Worm (Caenorhabditis elegans) whole organism, L2 larva: Measurements from ENCODE around the gene pch-2.

Experiments
- C34F6.9 ChIP-seq: fragments of 150-350 bp; optimal IDR thresholded peaks from 2 replicates; lab custom pipeline; 2014; ENCODE audit warnings: missing biosample characterization, missing genetic modification characterization
- F13H6.1 ChIP-seq: sonication (generic microtip); optimal IDR thresholded peaks from 2 replicates; lab custom pipeline; 2016; ENCODE audit warnings: missing genetic modification characterization, missing compliant biosample characterization
- R02D3.7 ChIP-seq: fragments of 150-350 bp; optimal IDR thresholded peaks from 2 replicates; lab custom pipeline; 2014; ENCODE audit warnings: missing biosample characterization, missing genetic modification characterization
- Y55F3AM.14 ChIP-seq: fragments of 200-800 bp; sonication (Bioruptor generic); optimal IDR thresholded peaks from 2 replicates; lab custom pipeline; 2018; ENCODE audit warnings: mild to moderate bottlenecking, missing genetic modification characterization, missing compliant biosample characterization
- ZK546.5 ChIP-seq: sonication (generic microtip); optimal IDR thresholded peaks from 2 replicates; lab custom pipeline; 2017; ENCODE audit warnings: missing biosample characterization, missing genetic modification characterization
- alr-1 ChIP-seq: fragments of 150-350 bp; optimal IDR thresholded peaks from 2 replicates; lab custom pipeline; 2014; ENCODE audit warnings: missing biosample characterization, missing genetic modification characterization
- aly-2 ChIP-seq: fragments of 150-350 bp; optimal IDR thresholded peaks from 2 replicates; lab custom pipeline; 2014; ENCODE audit warnings: missing biosample characterization, missing genetic modification characterization
- ama-1 ChIP-seq: fragments of 150-350 bp; optimal IDR thresholded peaks from 2 replicates; lab custom pipeline; 2018; ENCODE audit warnings: inconsistent platforms
- blmp-1 ChIP-seq: sonication (generic microtip); optimal IDR thresholded peaks from 2 replicates; lab custom pipeline; 2017; ENCODE audit warnings: missing genetic modification characterization, mild to moderate bottlenecking, missing compliant biosample characterization, antibody characterized with exemption, moderate library complexity; ENCODE audit not compliant: insufficient read depth
- ceh-82 ChIP-seq: fragments of 150-350 bp; optimal IDR thresholded peaks from 2 replicates; lab custom pipeline; 2014; ENCODE audit warnings: missing biosample characterization, missing genetic modification characterization
- crh-2 ChIP-seq: sonication (generic microtip); optimal IDR thresholded peaks from 2 replicates; lab custom pipeline; 2017; ENCODE audit warnings: missing biosample characterization, missing genetic modification characterization
- dmd-4 ChIP-seq: sonication (generic microtip); optimal IDR thresholded peaks from 2 replicates; lab custom pipeline; 2017; ENCODE audit warnings: missing biosample characterization, missing genetic modification characterization
- egl-27 ChIP-seq: sonication (generic microtip); optimal IDR thresholded peaks from 3 replicates; lab custom pipeline; 2017; ENCODE audit warnings: missing biosample characterization, missing genetic modification reagents, missing genetic modification characterization
- elt-1 ChIP-seq: fragments of 150-350 bp; optimal IDR thresholded peaks from 2 replicates; lab custom pipeline; 2014; ENCODE audit warnings: missing biosample characterization, missing genetic modification characterization
- elt-3 ChIP-seq: sonication (generic microtip); optimal IDR thresholded peaks from 2 replicates; lab custom pipeline; 2017; ENCODE audit warnings: missing biosample characterization, missing genetic modification characterization
- fos-1 ChIP-seq: fragments of 150-350 bp; optimal IDR thresholded peaks from 2 replicates; lab custom pipeline; 2014; ENCODE audit warnings: missing biosample characterization, missing genetic modification characterization
- gmeb-1 ChIP-seq: fragments of 150-350 bp; optimal IDR thresholded peaks from 2 replicates; lab custom pipeline; 2014; ENCODE audit warnings: missing biosample characterization, missing genetic modification characterization
- lin-11 ChIP-seq: fragments of 150-350 bp; sonication (generic microtip); optimal IDR thresholded peaks from 2 replicates; lab custom pipeline; 2014; ENCODE audit warnings: missing biosample characterization, missing genetic modification characterization, inconsistent platforms, mixed read lengths
- lin-13 ChIP-seq: fragments of 150-350 bp; optimal IDR thresholded peaks from 2 replicates; lab custom pipeline; 2014; ENCODE audit warnings: missing biosample characterization, missing genetic modification reagents, missing genetic modification characterization
- lin-39 ChIP-seq: fragments of 150-350 bp; optimal IDR thresholded peaks from 2 replicates; lab custom pipeline; 2014; ENCODE audit warnings: missing biosample characterization, missing genetic modification reagents, missing genetic modification characterization
- lsy-2 ChIP-seq, 2 experiments: fragments of 150-350 bp in 1 of 2; sonication (generic microtip) in 1 of 2; optimal IDR thresholded peaks; 2 replicates each; lab custom pipeline; 2014 to 2017; ENCODE audit warnings: missing biosample characterization in 2 of 2, missing genetic modification characterization in 2 of 2
- mab-5 ChIP-seq: fragments of 150-350 bp; optimal IDR thresholded peaks from 2 replicates; lab custom pipeline; 2014; ENCODE audit warnings: missing biosample characterization, missing genetic modification characterization
- mbf-1 ChIP-seq: sonication (generic microtip); optimal IDR thresholded peaks from 2 replicates; lab custom pipeline; 2017; ENCODE audit warnings: missing biosample characterization, missing genetic modification characterization
- mdl-1 ChIP-seq, 2 experiments: fragments of 150-350 bp in 1 of 2; sonication (generic microtip) in 1 of 2; optimal IDR thresholded peaks; 2 replicates each; lab custom pipeline; 2017; ENCODE audit warnings: missing biosample characterization in 2 of 2, missing genetic modification characterization in 2 of 2
- nhr-10 ChIP-seq: sonication (generic microtip); optimal IDR thresholded peaks from 2 replicates; lab custom pipeline; 2017; ENCODE audit warnings: missing biosample characterization, missing genetic modification characterization
- nhr-11 ChIP-seq: fragments of 150-350 bp; optimal IDR thresholded peaks from 2 replicates; lab custom pipeline; 2014; ENCODE audit warnings: missing biosample characterization, missing genetic modification characterization
- nhr-12 ChIP-seq: fragments of 150-350 bp; optimal IDR thresholded peaks from 2 replicates; lab custom pipeline; 2014; ENCODE audit warnings: missing biosample characterization, missing genetic modification characterization
- nhr-129 ChIP-seq: fragments of 150-350 bp; optimal IDR thresholded peaks from 2 replicates; lab custom pipeline; 2014; ENCODE audit warnings: missing biosample characterization, missing genetic modification characterization
- nhr-237 ChIP-seq: fragments of 150-350 bp; optimal IDR thresholded peaks from 2 replicates; lab custom pipeline; 2014; ENCODE audit warnings: missing biosample characterization, missing genetic modification characterization
- nhr-25 ChIP-seq: fragments of 150-350 bp; sonication (generic microtip); optimal IDR thresholded peaks from 3 replicates; lab custom pipeline; 2014; ENCODE audit warnings: missing biosample characterization, missing genetic modification characterization
- peb-1 ChIP-seq: fragments of 150-350 bp; optimal IDR thresholded peaks from 2 replicates; lab custom pipeline; 2014; ENCODE audit warnings: missing biosample characterization, missing genetic modification characterization
- sem-4 ChIP-seq: fragments of 150-350 bp; optimal IDR thresholded peaks from 2 replicates; lab custom pipeline; 2014; ENCODE audit warnings: missing biosample characterization, missing genetic modification reagents, missing genetic modification characterization
- skn-1 ChIP-seq: sonication (generic microtip); optimal IDR thresholded peaks from 2 replicates; lab custom pipeline; 2017; ENCODE audit warnings: missing biosample characterization, missing genetic modification characterization
- sma-3 ChIP-seq: sonication (generic microtip); optimal IDR thresholded peaks from 2 replicates; lab custom pipeline; 2016; ENCODE audit warnings: missing genetic modification reagents, missing genetic modification characterization, missing compliant biosample characterization
- sma-9 ChIP-seq, 2 experiments: fragments of 150-350 bp in 1 of 2; sonication (generic microtip) in 1 of 2; optimal IDR thresholded peaks; 2 replicates each; lab custom pipeline; 2014 to 2016; ENCODE audit warnings: missing genetic modification characterization in 2 of 2, mild to moderate bottlenecking in 1 of 2, missing biosample characterization in 1 of 2, missing compliant biosample characterization in 1 of 2, missing genetic modification reagents in 1 of 2, moderate library complexity in 1 of 2
- snpc-4 ChIP-seq: fragments of 150-350 bp; optimal IDR thresholded peaks from 2 replicates; lab custom pipeline; 2014; ENCODE audit warnings: missing biosample characterization, missing genetic modification characterization
- unc-39 ChIP-seq: fragments of 150-350 bp; optimal IDR thresholded peaks from 2 replicates; lab custom pipeline; 2014; ENCODE audit warnings: missing biosample characterization, missing genetic modification characterization
- unc-55 ChIP-seq: fragments of 150-350 bp; sonication (generic microtip); optimal IDR thresholded peaks from 3 replicates; lab custom pipeline; 2014; ENCODE audit warnings: missing biosample characterization, missing genetic modification reagents, missing genetic modification characterization
- unc-62 ChIP-seq: fragments of 150-350 bp; optimal IDR thresholded peaks from 2 replicates; lab custom pipeline; 2014; ENCODE audit warnings: missing biosample characterization, missing genetic modification reagents, missing genetic modification characterization
- zag-1 ChIP-seq: fragments of 150-350 bp; optimal IDR thresholded peaks from 2 replicates; lab custom pipeline; 2014; ENCODE audit warnings: missing biosample characterization, missing genetic modification characterization
- ztf-11 ChIP-seq: sonication (generic microtip); optimal IDR thresholded peaks from 2 replicates; lab custom pipeline; 2017; ENCODE audit warnings: missing biosample characterization, missing genetic modification characterization
- ztf-4 ChIP-seq: fragments of 150-350 bp; optimal IDR thresholded peaks from 2 replicates; lab custom pipeline; 2014; ENCODE audit warnings: missing biosample characterization, missing genetic modification characterization

The pch-2 gene

ce11 chrII:8137379-8137778 lies 20.8 kb upstream of the pch-2 start:
- TF ChIP-seq nhr-25 (tag; lab: Kevin White, UChicago) (peak; percentile 8), snpc-4 (no peak), nhr-129 (tag; lab: Kevin White, UChicago) (peak; percentile 49), C34F6.9 (peak; percentile 37), lin-11 (tag; lab: Kevin White, UChicago) (no peak), lsy-2 (tag; optimal IDR thresholded peaks at IDR 0.05; lab: Kevin White, UChicago) (peak in 1 of 2 experiments; percentile 67), gmeb-1 (tag; lab: Kevin White, UChicago) (peak; percentile 21), unc-55 (GFP tag; lab: Kevin White, UChicago) (peak; percentile 29), skn-1 (tag; lab: Kevin White, UChicago) (peak; percentile 16), sma-3 (GFP tag; lab: Kevin White, UChicago) (peak; percentile 1), aly-2 (tag; lab: Kevin White, UChicago) (no peak), sma-9 (GFP tag; optimal IDR thresholded peaks at IDR 0.05; lab: Kevin White, UChicago) (no peak), sma-9 (tag; optimal IDR thresholded peaks at IDR 0.05; lab: Kevin White, UChicago) (no peak)

ce11 chrII:8138015-8138546 lies 20.1 kb upstream of the pch-2 start, which contains the start of gene cdc-48.2:
Gene cdc-48.2, plus strand, starts transcription at chrII:8138496.
- TF ChIP-seq lsy-2 (tag; optimal IDR thresholded peaks at IDR 0.05; lab: Kevin White, UChicago) (peak in 1 of 2 experiments; percentile 27), unc-55 (GFP tag; lab: Kevin White, UChicago) (peak; percentile 2), C34F6.9 (peak; percentile 36), skn-1 (tag; lab: Kevin White, UChicago) (peak; percentile 86), fos-1 (tag; lab: Kevin White, UChicago) (peak; percentile 0), lin-13 (GFP tag; lab: Kevin White, UChicago) (no peak), R02D3.7 (tag; lab: Kevin White, UChicago) (no peak)

- no peak for TF ChIP-seq dmd-4
- TF ChIP-seq lin-13 (GFP tag; lab: Kevin White, UChicago): no peak
- TF ChIP-seq ztf-4 (tag; lab: Kevin White, UChicago): no peak
- TF ChIP-seq snpc-4: no peak
- no peak for TF ChIP-seq nhr-129 (tag; lab: Kevin White, UChicago)
- TF ChIP-seq crh-2 (tag; lab: Kevin White, UChicago): no peak
- TF ChIP-seq gmeb-1 (tag; lab: Kevin White, UChicago): no peak
- no peak for TF ChIP-seq lin-39 (tag; lab: Kevin White, UChicago)
- TF ChIP-seq elt-3 (tag; lab: Kevin White, UChicago): no peak
- TF ChIP-seq lsy-2 (tag; optimal IDR thresholded peaks at IDR 0.05; lab: Kevin White, UChicago): no peak
- TF ChIP-seq zag-1: no peak
- no peak for TF ChIP-seq nhr-10 (tag; lab: Kevin White, UChicago)
- TF ChIP-seq mbf-1 (tag; lab: Kevin White, UChicago): no peak
- TF ChIP-seq ZK546.5 (tag; lab: Kevin White, UChicago): no peak
- no peak for TF ChIP-seq ztf-11 (tag; lab: Kevin White, UChicago)
- no peak for TF ChIP-seq skn-1 (tag; lab: Kevin White, UChicago)
- TF ChIP-seq, all 48 proteins: peak for 0
Observed at ce11 chrII:8141135-8141534, 17.0 kb upstream of the pch-2 start.

ce11 chrII:8143278-8143931 lies 14.7 kb upstream of the pch-2 start, which contains the start of the genes ints-11 and rpl-10:
Gene ints-11, minus strand, starts transcription at chrII:8143478.
Gene rpl-10, plus strand, starts transcription at chrII:8143881.
- TF ChIP-seq R02D3.7 (tag; lab: Kevin White, UChicago) (no peak), sem-4 (no peak), ZK546.5 (tag; lab: Kevin White, UChicago) (no peak), nhr-11 (tag; lab: Kevin White, UChicago) (no peak), gmeb-1 (tag; lab: Kevin White, UChicago) (peak; percentile 56), nhr-129 (tag; lab: Kevin White, UChicago) (peak; percentile 69), C34F6.9 (peak; percentile 85), mab-5 (tag; lab: Kevin White, UChicago) (no peak), nhr-12 (no peak), unc-62 (GFP tag; lab: Kevin White, UChicago) (no peak), egl-27 (tag; lab: Kevin White, UChicago) (no peak), lin-11 (tag; lab: Kevin White, UChicago) (no peak), mbf-1 (tag; lab: Kevin White, UChicago) (no peak), skn-1 (tag; lab: Kevin White, UChicago) (peak; percentile 6), peb-1 (tag; lab: Kevin White, UChicago) (no peak), F13H6.1 (no peak), nhr-237 (tag; lab: Kevin White, UChicago) (no peak), lin-13 (GFP tag; lab: Kevin White, UChicago) (peak; percentile 22), Y55F3AM.14 (GFP tag; lab: Kevin White, UChicago) (no peak), sma-9 (GFP tag; optimal IDR thresholded peaks at IDR 0.05; lab: Kevin White, UChicago) (no peak), sma-9 (tag; optimal IDR thresholded peaks at IDR 0.05; lab: Kevin White, UChicago) (no peak), nhr-25 (tag; lab: Kevin White, UChicago) (no peak), unc-55 (GFP tag; lab: Kevin White, UChicago) (peak; percentile 85), ceh-82 (tag; lab: Kevin White, UChicago) (no peak), ztf-11 (tag; lab: Kevin White, UChicago) (no peak), unc-39 (no peak), crh-2 (tag; lab: Kevin White, UChicago) (peak; percentile 58), ama-1 (lab: Kevin White, UChicago) (no peak), elt-1 (tag; lab: Kevin White, UChicago) (no peak), sma-3 (GFP tag; lab: Kevin White, UChicago) (peak; percentile 43), mdl-1 (tag; optimal IDR thresholded peaks at IDR 0.05; lab: Kevin White, UChicago) (no peak), alr-1 (tag; lab: Kevin White, UChicago) (no peak), blmp-1 (no peak)
